Worm (Caenorhabditis elegans): Measurements from ENCODE around the gene glb-1.

glb-1 gene

DNA sequence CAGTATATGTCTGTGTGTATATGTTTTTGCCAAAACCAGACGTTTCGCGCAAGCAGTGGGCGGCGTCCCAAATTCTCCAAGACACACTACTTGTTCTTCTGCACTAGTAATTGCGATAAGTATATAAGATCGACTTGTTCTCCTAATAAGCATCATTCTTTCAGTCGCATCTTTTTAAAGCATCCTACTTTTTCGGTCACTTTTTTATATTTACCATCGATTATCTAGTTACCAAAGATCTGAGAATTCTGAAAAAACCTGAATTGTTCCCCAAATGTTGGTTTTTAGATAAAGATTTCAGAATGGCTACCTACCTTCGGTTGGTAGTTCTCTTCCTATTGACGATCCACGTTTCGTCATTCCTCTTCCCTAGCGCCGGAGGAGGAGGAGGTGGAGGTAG, 38.9 kb upstream of the glb-1 start, which contains the start of gene grl-25:
Gene grl-25, plus strand, starts transcription at position 301 of the 400 bp plus-strand sequence.
- no peak for TF ChIP-seq npax-4 (tag; optimal IDR thresholded peaks at IDR 0.05)
- TF ChIP-seq nhr-11 (tag; optimal IDR thresholded peaks at IDR 0.05): no peak
- no peak for TF ChIP-seq pag-3 (tag; optimal IDR thresholded peaks at IDR 0.05; ENCODE audit: borderline replicate concordance)
- TF ChIP-seq pha-4 (tag; optimal IDR thresholded peaks at IDR 0.05): no peak
- TF ChIP-seq gmeb-2 (tag; optimal IDR thresholded peaks at IDR 0.05): no peak
- TF ChIP-seq tbx-7 (tag; optimal IDR thresholded peaks at IDR 0.05): no peak
- no peak for TF ChIP-seq ceh-2 (tag; optimal IDR thresholded peaks at IDR 0.05)

DNA sequence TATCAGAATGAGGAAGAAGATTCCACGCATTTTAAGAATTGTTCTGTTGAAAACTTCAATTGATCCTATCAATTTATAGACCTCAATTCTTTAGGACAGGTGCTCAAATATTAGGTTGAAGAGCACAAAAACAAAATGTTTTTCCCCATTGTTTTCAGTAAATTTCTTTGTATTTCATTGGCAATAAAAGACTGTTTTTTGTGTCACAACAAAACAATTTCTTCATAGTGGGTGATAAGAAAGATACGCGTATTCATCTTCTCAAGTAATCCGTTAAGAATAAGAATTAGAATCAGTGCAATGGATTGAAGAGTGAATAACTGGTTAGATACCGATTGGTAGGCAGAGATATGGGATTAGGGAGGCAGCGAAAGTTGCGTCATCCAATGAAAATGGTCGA, 37.6 kb upstream of the glb-1 start, which contains the start of gene ZK643.6:
Gene ZK643.6, minus strand, starts transcription at position 101 of the 400 bp plus-strand sequence.
- TF ChIP-seq mec-3 (tag; optimal IDR thresholded peaks at IDR 0.05; ENCODE audit: borderline replicate concordance): no peak
- no peak for TF ChIP-seq unc-55 (GFP tag; optimal IDR thresholded peaks at IDR 0.05)
- no peak for TF ChIP-seq ceh-34 (tag; optimal IDR thresholded peaks at IDR 0.05)
- TF ChIP-seq nhr-11 (tag; optimal IDR thresholded peaks at IDR 0.05): no peak
- TF ChIP-seq hlh-13 (GFP tag; optimal IDR thresholded peaks at IDR 0.05): no peak
- TF ChIP-seq F13H6.1 (tag; optimal IDR thresholded peaks at IDR 0.05): no peak
- TF ChIP-seq eyg-1 (tag; optimal IDR thresholded peaks at IDR 0.05): no peak

DNA sequence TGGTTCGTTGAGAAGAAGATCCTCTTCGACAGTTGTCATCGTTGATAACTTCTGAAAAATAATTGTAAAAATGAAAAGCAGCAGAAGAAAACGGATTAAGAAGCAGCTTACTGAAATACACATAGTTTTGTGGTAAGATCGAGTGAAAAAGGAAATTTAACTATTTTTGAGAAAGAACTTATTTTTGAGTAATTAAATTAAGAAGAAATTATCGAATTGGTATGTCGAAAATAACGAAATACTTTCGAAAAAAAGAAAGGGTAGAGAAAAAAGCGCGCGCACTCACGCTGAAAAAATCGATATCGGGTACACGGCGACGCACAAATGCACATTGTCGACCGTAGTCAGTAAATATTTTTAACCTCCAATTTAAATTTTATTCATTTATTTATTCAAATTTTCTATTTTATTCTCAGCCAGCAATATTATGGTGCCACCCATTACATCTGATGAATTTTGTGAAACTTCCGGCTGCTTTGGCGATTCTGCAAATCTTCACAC, 33.1 kb upstream of the glb-1 start, which contains the start of the genes ZK643.5 and ZK643.2:
Gene ZK643.5, minus strand, starts transcription at position 51 of the 501 bp plus-strand sequence.
Gene ZK643.2, plus strand, starts transcription at position 395 of the 501 bp plus-strand sequence.
- TF ChIP-seq ceh-48 (tag; optimal IDR thresholded peaks at IDR 0.05): peak; percentile 99
- peak; percentile 49 for TF ChIP-seq nfya-1 (tag; optimal IDR thresholded peaks at IDR 0.05)
- TF ChIP-seq ceh-31 (tag; optimal IDR thresholded peaks at IDR 0.05): peak; percentile 43
- no peak for TF ChIP-seq tbx-7 (tag; optimal IDR thresholded peaks at IDR 0.05)
- peak; percentile 76 for TF ChIP-seq unc-42 (tag; optimal IDR thresholded peaks at IDR 0.05)

DNA sequence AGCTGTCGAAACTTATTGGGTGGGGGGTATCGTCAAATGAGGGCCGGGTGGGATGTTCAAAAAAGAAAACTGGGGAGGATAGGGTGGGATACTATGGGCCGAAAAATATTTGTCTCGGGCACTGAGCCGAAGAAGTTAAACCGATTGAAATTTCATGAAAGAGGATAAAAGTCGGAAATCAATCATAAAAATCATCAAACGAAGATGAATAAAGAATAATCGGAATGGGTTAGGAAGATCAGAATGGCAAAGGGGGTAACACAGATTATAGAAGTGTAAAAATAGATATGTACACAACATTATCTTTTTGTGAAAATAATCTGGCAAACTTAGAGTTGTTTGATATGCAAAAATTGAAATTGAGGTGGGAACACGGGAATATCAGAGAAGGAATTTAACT, 32.4 kb upstream of the glb-1 start:
- TF ChIP-seq sox-4 (tag; optimal IDR thresholded peaks at IDR 0.05) (no peak), gmeb-2 (tag; optimal IDR thresholded peaks at IDR 0.05) (no peak), lim-6 (tag; optimal IDR thresholded peaks at IDR 0.05) (no peak), sox-2 (GFP tag; IDR thresholded peaks at IDR 0.05) (no peak), fkh-6 (tag; optimal IDR thresholded peaks at IDR 0.05) (no peak), nhr-11 (tag; optimal IDR thresholded peaks at IDR 0.05) (no peak)

DNA sequence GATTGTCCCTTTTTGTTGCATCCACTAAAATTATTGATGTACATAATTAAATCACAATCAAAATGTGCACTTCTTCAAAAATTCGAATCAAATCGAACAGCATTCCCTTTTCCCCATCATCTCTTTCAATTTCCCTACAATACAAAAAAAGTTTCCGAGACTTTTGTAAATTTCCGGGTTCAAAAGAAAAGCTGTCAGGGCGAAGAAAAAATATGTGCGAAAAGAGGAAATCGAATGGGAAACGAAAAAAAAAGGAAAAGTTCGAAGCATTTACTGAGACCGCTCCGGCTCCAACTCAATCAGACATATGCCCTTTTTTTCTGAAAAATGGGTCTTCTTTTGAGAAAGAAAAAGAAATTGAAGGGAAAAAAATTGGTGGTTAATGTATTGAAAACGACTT, 26.1 kb upstream of the glb-1 start:
- no peak for TF ChIP-seq tbx-2 (tag; optimal IDR thresholded peaks at IDR 0.05)
- no peak for TF ChIP-seq pros-1 (tag; optimal IDR thresholded peaks at IDR 0.05)
- TF ChIP-seq pqm-1 (tag; optimal IDR thresholded peaks at IDR 0.05): no peak

DNA sequence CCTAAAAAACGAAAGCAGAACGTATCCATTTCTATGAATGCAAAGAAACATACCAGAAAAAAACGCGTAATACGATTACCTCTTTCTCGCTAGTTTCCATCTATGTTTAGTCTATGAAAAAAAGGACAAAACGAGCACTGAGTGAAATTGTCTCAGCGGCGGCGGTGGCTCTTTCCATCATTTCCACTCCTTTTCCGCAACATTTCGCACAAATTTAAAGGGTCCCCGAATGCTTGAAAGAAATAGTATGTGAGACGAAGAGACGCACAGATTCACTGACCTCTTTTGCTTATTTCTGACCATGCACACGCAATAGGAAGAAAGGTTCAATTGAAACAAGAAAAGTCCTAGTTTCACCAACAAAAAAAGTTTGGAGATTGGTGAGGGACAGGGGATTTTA, 23.2 kb upstream of the glb-1 start:
- TF ChIP-seq pax-1 (tag; optimal IDR thresholded peaks at IDR 0.05): no peak
- TF ChIP-seq C38D4.7 (GFP tag; optimal IDR thresholded peaks at IDR 0.05): no peak
- TF ChIP-seq pros-1 (tag; optimal IDR thresholded peaks at IDR 0.05): no peak
- no peak for TF ChIP-seq ceh-22 (tag; optimal IDR thresholded peaks at IDR 0.05)
- TF ChIP-seq unc-42 (tag; optimal IDR thresholded peaks at IDR 0.05): peak; percentile 3

DNA sequence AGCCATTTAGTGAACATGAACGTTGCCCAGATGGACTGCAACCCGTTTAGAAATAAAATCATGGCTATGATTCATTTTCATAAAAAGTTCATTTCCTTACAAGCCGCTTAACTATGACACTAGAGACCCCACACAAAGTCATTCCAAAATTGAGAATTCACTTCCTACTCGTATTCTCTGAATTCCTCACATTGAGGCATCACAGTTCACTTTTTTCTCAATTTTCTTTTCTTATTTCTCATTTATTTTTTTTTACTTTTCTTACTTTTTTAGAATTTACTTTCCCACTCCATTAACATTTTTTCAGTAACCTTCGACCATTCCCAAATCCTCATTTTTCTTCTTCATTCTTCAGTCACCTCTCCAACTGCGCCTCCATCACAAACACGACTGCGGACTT, 21.3 kb upstream of the glb-1 start, which contains the start of gene dhrr-1:
Gene dhrr-1, plus strand, starts transcription at position 301 of the 400 bp plus-strand sequence.
- TF ChIP-seq ceh-34 (tag; optimal IDR thresholded peaks at IDR 0.05) (no peak), ceh-45 (GFP tag; IDR thresholded peaks at IDR 0.05) (no peak)

DNA sequence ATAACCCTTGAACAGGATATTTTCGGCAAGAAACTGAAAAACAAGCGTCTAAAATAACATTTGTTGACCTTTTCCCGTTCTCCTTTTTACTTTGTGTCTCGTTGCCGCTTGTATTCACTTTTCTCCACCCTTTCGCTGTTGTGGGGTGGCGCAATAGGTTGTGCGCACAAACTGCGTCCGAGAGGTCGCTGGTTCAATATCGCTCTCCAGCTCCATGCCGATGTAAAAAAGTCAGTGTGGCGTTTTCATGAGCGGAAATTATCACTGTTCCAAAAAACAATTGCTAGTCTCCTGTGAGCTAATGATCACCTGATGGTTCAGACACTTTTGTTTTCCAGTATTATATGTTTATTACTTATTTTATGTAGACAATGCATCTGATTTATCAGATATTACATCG, 14.5 kb upstream of the glb-1 start:
- TF ChIP-seq ceh-2 (tag; optimal IDR thresholded peaks at IDR 0.05) (peak; percentile 86), pha-4 (tag; optimal IDR thresholded peaks at IDR 0.05) (no peak), mec-3 (tag; optimal IDR thresholded peaks at IDR 0.05; ENCODE audit: borderline replicate concordance) (no peak), npax-4 (tag; optimal IDR thresholded peaks at IDR 0.05) (peak; percentile 82), fkh-6 (tag; optimal IDR thresholded peaks at IDR 0.05) (peak; percentile 93), hlh-8 (tag; optimal IDR thresholded peaks at IDR 0.05) (peak; percentile 73), sox-2 (GFP tag; IDR thresholded peaks at IDR 0.05) (peak; percentile 76), ceh-31 (tag; optimal IDR thresholded peaks at IDR 0.05) (peak; percentile 77), Y22D7AL.16 (tag; optimal IDR thresholded peaks at IDR 0.05) (peak; percentile 82), che-1 (tag; optimal IDR thresholded peaks at IDR 0.05) (peak; percentile 87), pqm-1 (tag; optimal IDR thresholded peaks at IDR 0.05) (peak; percentile 73), zip-5 (tag; optimal IDR thresholded peaks at IDR 0.05) (peak; percentile 62), ceh-30 (tag; optimal IDR thresholded peaks at IDR 0.05) (no peak), ztf-16 (tag; optimal IDR thresholded peaks at IDR 0.05) (peak; percentile 92), ceh-48 (tag; optimal IDR thresholded peaks at IDR 0.05) (peak; percentile 82), ama-1 (optimal IDR thresholded peaks at IDR 0.05) (no peak), ceh-6 (GFP tag; optimal IDR thresholded peaks at IDR 0.05) (peak; percentile 93), ceh-14 (tag; optimal IDR thresholded peaks at IDR 0.05) (peak; percentile 91), ceh-9 (tag; optimal IDR thresholded peaks at IDR 0.05) (peak; percentile 66)

Data from whole organism, late embryonic.